Worm (Caenorhabditis elegans) whole organism, L1 larva: ENCODE measurements around the gene asm-3.
A peak's percentile ranks its signal among the peaks of the same experiment; 100 is the strongest.

Experiments used
- C34B4.2 ChIP-seq: sonication (generic microtip); optimal IDR thresholded peaks from 2 replicates; lab custom pipeline; 2017; ENCODE audit warnings: mild to moderate bottlenecking, missing genetic modification characterization, missing compliant biosample characterization
- F16B12.6 ChIP-seq: fragments of 150-350 bp; optimal IDR thresholded peaks from 2 replicates; lab custom pipeline; 2014; ENCODE audit warnings: missing biosample characterization, missing genetic modification characterization
- ama-1 ChIP-seq: fragments of 150-350 bp; optimal IDR thresholded peaks from 2 replicates; lab custom pipeline; 2014
- ceh-88 ChIP-seq: fragments of 200-800 bp; sonication (Bioruptor generic); IDR thresholded peaks from 2 replicates; pipeline ENCODE4 v1.3.6; 2022; ENCODE audit warnings: missing genetic modification characterization, missing compliant biosample characterization
- dpl-1 ChIP-seq, 3 experiments: fragments of 150-350 bp in 2 of 3; sonication (generic microtip) in 1 of 3; optimal IDR thresholded peaks; 2 replicates each; lab custom pipeline; 2014 to 2017; ENCODE audit warnings: missing biosample characterization in 3 of 3, missing genetic modification characterization in 3 of 3, missing genetic modification reagents in 3 of 3
- efl-1 ChIP-seq, 4 experiments: fragments of 150-350 bp; optimal IDR thresholded peaks in 3 of 4; peaks in 1 of 4; 1 replicate in 1 of 4; 2 replicates in 3 of 4; lab custom pipeline; 2014; ENCODE audit warnings: missing biosample characterization in 2 of 4, missing genetic modification characterization in 2 of 4, missing genetic modification reagents in 2 of 4
- efl-3 ChIP-seq: fragments of 200-800 bp; sonication (Bioruptor generic); optimal IDR thresholded peaks from 2 replicates; lab custom pipeline; 2018; ENCODE audit warnings: mild to moderate bottlenecking, missing genetic modification characterization, missing compliant biosample characterization
- egl-27 ChIP-seq, 2 experiments: fragments of 150-350 bp in 1 of 2; sonication (generic microtip); optimal IDR thresholded peaks; 3 replicates each; lab custom pipeline; 2017 to 2018; ENCODE audit warnings: missing biosample characterization in 2 of 2, missing genetic modification characterization in 2 of 2, missing genetic modification reagents in 2 of 2
- elt-2 ChIP-seq: sonication (generic microtip); optimal IDR thresholded peaks from 2 replicates; lab custom pipeline; 2016; ENCODE audit warnings: missing genetic modification characterization, mild to moderate bottlenecking, inconsistent platforms, missing compliant biosample characterization, missing genetic modification reagents
- elt-3 ChIP-seq, 6 experiments: fragments of 150-350 bp in 1 of 6; sonication (generic microtip); optimal IDR thresholded peaks; 2 replicates each; lab custom pipeline; 2017 to 2018; ENCODE audit warnings: missing biosample characterization in 6 of 6, missing genetic modification characterization in 6 of 6, inconsistent platforms in 1 of 6
- fkh-8 ChIP-seq: sonication (generic microtip); optimal IDR thresholded peaks from 2 replicates; lab custom pipeline; 2016; ENCODE audit warnings: mild to moderate bottlenecking, missing genetic modification characterization, missing compliant biosample characterization
- fos-1 ChIP-seq: fragments of 150-350 bp; optimal IDR thresholded peaks from 2 replicates; lab custom pipeline; 2014; ENCODE audit warnings: missing biosample characterization, missing genetic modification characterization
- hpl-2 ChIP-seq: fragments of 150-350 bp; optimal IDR thresholded peaks from 2 replicates; lab custom pipeline; 2014; ENCODE audit warnings: missing biosample characterization, missing genetic modification reagents, missing genetic modification characterization
- lin-13 ChIP-seq: fragments of 150-350 bp; optimal IDR thresholded peaks from 2 replicates; lab custom pipeline; 2014; ENCODE audit warnings: missing biosample characterization, missing genetic modification reagents, missing genetic modification characterization
- lin-14 ChIP-seq: fragments of 200-800 bp; sonication (Bioruptor generic); optimal IDR thresholded peaks from 2 replicates; lab custom pipeline; 2018; ENCODE audit warnings: mild to moderate bottlenecking, missing genetic modification characterization, moderate library complexity, missing compliant biosample characterization
- lin-15B ChIP-seq: fragments of 150-350 bp; sonication (generic microtip); optimal IDR thresholded peaks from 3 replicates; lab custom pipeline; 2014; ENCODE audit warnings: missing biosample characterization, missing genetic modification characterization
- lin-35 ChIP-seq, 2 experiments: fragments of 150-350 bp; optimal IDR thresholded peaks; 2 replicates each; lab custom pipeline; 2014; ENCODE audit warnings: missing biosample characterization in 2 of 2, missing genetic modification characterization in 2 of 2, missing genetic modification reagents in 2 of 2
- lir-3 ChIP-seq: sonication (generic microtip); optimal IDR thresholded peaks from 2 replicates; lab custom pipeline; 2016; ENCODE audit warnings: mild to moderate bottlenecking, missing genetic modification characterization, moderate library complexity, missing compliant biosample characterization; ENCODE audit not compliant: poor library complexity
- mep-1 ChIP-seq: fragments of 150-350 bp; optimal IDR thresholded peaks from 2 replicates; lab custom pipeline; 2014; ENCODE audit warnings: missing biosample characterization, missing genetic modification characterization
- nhr-11 ChIP-seq: fragments of 150-350 bp; optimal IDR thresholded peaks from 2 replicates; lab custom pipeline; 2014; ENCODE audit warnings: missing biosample characterization, missing genetic modification characterization
- nhr-12 ChIP-seq: sonication (generic microtip); optimal IDR thresholded peaks from 2 replicates; lab custom pipeline; 2017; ENCODE audit warnings: missing biosample characterization, missing genetic modification characterization
- nhr-19 ChIP-seq: fragments of 200-800 bp; sonication (Bioruptor generic); conservative IDR thresholded peaks from 2 replicates; pipeline ENCODE4 v1.3.6; 2022; ENCODE audit warnings: missing genetic modification characterization, missing compliant biosample characterization
- nhr-237 ChIP-seq: fragments of 150-350 bp; optimal IDR thresholded peaks from 2 replicates; lab custom pipeline; 2014; ENCODE audit warnings: missing biosample characterization, missing genetic modification characterization
- nhr-47 ChIP-seq: sonication (generic microtip); optimal IDR thresholded peaks from 2 replicates; lab custom pipeline; 2016; ENCODE audit warnings: mild to moderate bottlenecking, missing genetic modification characterization, moderate library complexity, missing compliant biosample characterization
- nhr-77 ChIP-seq: fragments of 150-350 bp; optimal IDR thresholded peaks from 2 replicates; lab custom pipeline; 2014; ENCODE audit warnings: missing biosample characterization, missing genetic modification characterization
- nhr-84 ChIP-seq: sonication (generic microtip); optimal IDR thresholded peaks from 2 replicates; lab custom pipeline; 2017; ENCODE audit warnings: missing biosample characterization, missing genetic modification characterization
- nhr-85 ChIP-seq: sonication (generic microtip); peaks from one replicate; lab custom pipeline; 2016; ENCODE audit warnings: missing genetic modification characterization, inconsistent platforms, missing compliant biosample characterization
- nhr-90 ChIP-seq: sonication (generic microtip); optimal IDR thresholded peaks from 2 replicates; lab custom pipeline; 2016; ENCODE audit warnings: mild to moderate bottlenecking, missing genetic modification characterization, missing compliant biosample characterization; ENCODE audit not compliant: poor library complexity
- pax-3 ChIP-seq: fragments of 200-800 bp; sonication (Bioruptor generic); optimal IDR thresholded peaks from 2 replicates; lab custom pipeline; 2018; ENCODE audit warnings: mild to moderate bottlenecking, missing genetic modification characterization, moderate library complexity, missing compliant biosample characterization
- pqm-1 ChIP-seq: sonication (generic microtip); optimal IDR thresholded peaks from 3 replicates; lab custom pipeline; 2017; ENCODE audit warnings: missing biosample characterization, missing genetic modification characterization
- sup-37 ChIP-seq: fragments of 200-800 bp; sonication (Bioruptor generic); optimal IDR thresholded peaks from 2 replicates; lab custom pipeline; 2018; ENCODE audit warnings: mild to moderate bottlenecking, missing genetic modification characterization, missing compliant biosample characterization
- swsn-7 ChIP-seq: sonication (generic microtip); optimal IDR thresholded peaks from 2 replicates; lab custom pipeline; 2016; ENCODE audit warnings: missing genetic modification characterization, missing compliant biosample characterization
- tbx-2 ChIP-seq: sonication (generic microtip); optimal IDR thresholded peaks from 2 replicates; lab custom pipeline; 2016; ENCODE audit warnings: missing genetic modification characterization, missing compliant biosample characterization
- unc-130 ChIP-seq: fragments of 150-350 bp; optimal IDR thresholded peaks from 2 replicates; lab custom pipeline; 2017; ENCODE audit warnings: missing biosample characterization, missing genetic modification characterization, inconsistent platforms
- unc-30 ChIP-seq: sonication (generic microtip); optimal IDR thresholded peaks from 2 replicates; lab custom pipeline; 2017; ENCODE audit warnings: missing biosample characterization, missing genetic modification characterization

The asm-3 gene

DNA sequence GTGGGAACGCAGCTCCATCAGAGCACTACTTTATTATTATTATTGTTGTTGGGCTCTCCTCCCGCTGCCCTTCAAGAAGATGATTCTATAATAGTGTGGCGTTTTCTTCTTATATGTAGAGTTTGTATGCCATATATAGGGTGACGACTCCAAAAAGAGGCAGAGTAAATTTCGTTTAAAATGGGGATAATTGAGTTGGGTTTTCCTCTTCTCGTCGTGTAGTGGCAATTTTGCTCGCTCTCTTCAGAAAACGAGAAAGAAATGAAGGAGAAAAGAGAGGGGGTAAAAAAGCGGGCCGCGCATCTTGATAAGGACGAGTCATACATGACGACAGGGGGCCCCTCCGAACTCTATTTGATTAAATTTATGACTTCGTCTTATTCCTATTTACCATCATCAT lies 39.8 kb upstream of the asm-3 start (continued):
- TF ChIP-seq nhr-237 (tag; lab: Kevin White, UChicago): no peak

DNA sequence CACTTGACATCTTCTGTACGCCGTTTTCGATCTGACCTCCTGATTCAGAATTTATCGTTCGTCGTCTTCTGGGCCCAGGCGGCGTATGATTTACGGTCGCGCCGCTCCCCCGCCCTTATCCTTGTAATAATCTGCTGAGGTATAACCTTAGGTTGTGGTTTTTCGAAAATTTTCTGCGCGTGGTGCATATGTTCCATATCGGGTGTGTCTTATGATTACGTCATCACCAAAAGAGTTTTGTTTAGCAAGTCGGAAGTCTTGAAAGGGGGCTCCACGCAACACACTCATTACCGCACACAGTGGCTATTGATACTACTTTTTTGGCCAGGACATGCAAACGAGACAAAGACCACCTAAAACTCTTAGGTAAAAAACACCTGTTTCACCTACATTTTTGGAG lies 37.2 kb upstream of the asm-3 start:
- no peak for TF ChIP-seq nhr-11
- no peak for TF ChIP-seq nhr-47 (tag; lab: Kevin White, UChicago)
- TF ChIP-seq ama-1 (lab: Kevin White, UChicago): no peak
- TF ChIP-seq nhr-85 (tag; lab: Kevin White, UChicago): no peak
- no peak for TF ChIP-seq nhr-12 (tag; lab: Kevin White, UChicago)
- TF ChIP-seq unc-30 (tag; lab: Kevin White, UChicago): no peak
- TF ChIP-seq elt-2: no peak
- no peak for TF ChIP-seq nhr-90 (tag; lab: Kevin White, UChicago)
- no peak for TF ChIP-seq nhr-77 (tag; lab: Kevin White, UChicago)
- TF ChIP-seq, all 84 proteins: peak for 0

DNA sequence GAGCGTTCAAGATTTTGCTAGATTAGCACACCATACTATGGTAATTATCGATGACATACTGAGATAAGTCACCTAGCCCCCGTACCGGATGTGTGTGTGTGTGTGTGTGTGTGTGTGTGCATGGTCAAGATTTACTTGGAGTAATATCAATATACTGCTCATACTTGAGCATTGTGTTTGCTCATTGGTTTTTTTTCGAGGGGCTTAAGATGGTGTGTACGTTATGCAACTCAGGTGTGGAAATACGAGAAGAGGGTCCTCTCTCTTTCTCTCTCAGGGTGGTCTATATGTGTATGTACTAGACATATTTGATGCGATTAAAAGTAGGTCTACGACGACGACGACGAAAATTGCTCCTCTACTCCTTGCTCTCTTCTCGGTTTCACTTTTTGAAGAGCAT lies 36.7 kb upstream of the asm-3 start:
- TF ChIP-seq nhr-85 (tag; lab: Kevin White, UChicago): peak; percentile 7
- TF ChIP-seq ceh-88 (GFP tag; lab: Robert Waterston, UW): no peak

- no peak for TF ChIP-seq fos-1 (tag; lab: Kevin White, UChicago)
- no peak for TF ChIP-seq efl-3 (GFP tag; lab: Kevin White, UChicago)
- TF ChIP-seq elt-3 (tag; optimal IDR thresholded peaks at IDR 0.05; lab: Kevin White, UChicago): no peak
- TF ChIP-seq dpl-1 (GFP tag; optimal IDR thresholded peaks at IDR 0.05; lab: Kevin White, UChicago): no peak
- no peak for TF ChIP-seq lin-35 (GFP tag; optimal IDR thresholded peaks at IDR 0.05; lab: Kevin White, UChicago)
- TF ChIP-seq lin-13 (GFP tag; lab: Kevin White, UChicago): no peak
- TF ChIP-seq F16B12.6 (tag; lab: Kevin White, UChicago): no peak
- TF ChIP-seq tbx-2 (tag; lab: Kevin White, UChicago): no peak
- TF ChIP-seq egl-27 (tag; optimal IDR thresholded peaks at IDR 0.05; lab: Kevin White, UChicago): no peak
- TF ChIP-seq nhr-12 (tag; lab: Kevin White, UChicago): no peak
- TF ChIP-seq nhr-84 (tag; lab: Kevin White, UChicago): no peak
- no peak for TF ChIP-seq lin-14 (GFP tag; lab: Kevin White, UChicago)
- no peak for TF ChIP-seq nhr-19
- no peak for TF ChIP-seq unc-130
- TF ChIP-seq mep-1 (tag; lab: Kevin White, UChicago): no peak
- TF ChIP-seq lin-15B: no peak
- TF ChIP-seq nhr-90 (tag; lab: Kevin White, UChicago): no peak
- no peak for TF ChIP-seq pqm-1 (tag; lab: Kevin White, UChicago)
- TF ChIP-seq swsn-7: no peak
These were observed 35.2 kb upstream of the asm-3 start, which contains the start of gene efn-4 for ce11 chrIV:558735-559284. efn-4 (plus strand) TSS chrIV:559234.

- TF ChIP-seq C34B4.2 (tag; lab: Kevin White, UChicago) (no peak), efl-1 (optimal IDR thresholded peaks at IDR 0.05; lab: Kevin White, UChicago) (no peak), efl-1 (GFP tag; optimal IDR thresholded peaks at IDR 0.05 in 1 of 2; lab: Kevin White, UChicago) (no peak), pax-3 (tag; lab: Kevin White, UChicago) (no peak), efl-3 (GFP tag; lab: Kevin White, UChicago) (no peak), lir-3 (no peak), hpl-2 (GFP tag; lab: Kevin White, UChicago) (no peak), sup-37 (GFP tag; lab: Kevin White, UChicago) (no peak), nhr-47 (tag; lab: Kevin White, UChicago) (no peak), fkh-8 (tag; lab: Kevin White, UChicago) (no peak)
These were observed 30.4 kb upstream of the asm-3 start for ce11 chrIV:554005-554404.
